Worm (Caenorhabditis elegans) whole organism, dauer: Measurements from ENCODE around the gene W09C2.7.
"Not testable (repeated sequence)": the region's sequence is repeated elsewhere in the genome, so short reads cannot be mapped to it uniquely, and the experiment has no call there.

Experiments
- unc-62 ChIP-seq: sonication (generic microtip); optimal IDR thresholded peaks from 2 replicates; lab custom pipeline; 2017; ENCODE audit warnings: missing biosample characterization, missing genetic modification reagents, missing genetic modification characterization

W09C2.7 gene

ce11 chrIV:9609095-9609494 lies 13.1 kb downstream of the W09C2.7 start:
- no peak for TF ChIP-seq unc-62 (GFP tag; lab: Kevin White, UChicago)

ce11 chrIV:9607945-9608344 lies 14.2 kb downstream of the W09C2.7 start:
- TF ChIP-seq unc-62 (GFP tag; lab: Kevin White, UChicago), result no peak

ce11 chrIV:9601595-9601994 lies 20.6 kb downstream of the W09C2.7 start, which contains the start of gene aat-1:
aat-1 (minus strand) TSS chrIV:9601695.
- TF ChIP-seq unc-62 (GFP tag; lab: Kevin White, UChicago), result no peak

ce11 chrIV:9595779-9596406 lies 26.3 kb downstream of the W09C2.7 start, which contains the start of the genes F27C8.3 and F27C8.2:
F27C8.3 (minus strand) TSS chrIV:9595879.
F27C8.2 (plus strand) TSS chrIV:9596356.
- not testable (repeated sequence) for TF ChIP-seq unc-62 (GFP tag; lab: Kevin White, UChicago)

DNA sequence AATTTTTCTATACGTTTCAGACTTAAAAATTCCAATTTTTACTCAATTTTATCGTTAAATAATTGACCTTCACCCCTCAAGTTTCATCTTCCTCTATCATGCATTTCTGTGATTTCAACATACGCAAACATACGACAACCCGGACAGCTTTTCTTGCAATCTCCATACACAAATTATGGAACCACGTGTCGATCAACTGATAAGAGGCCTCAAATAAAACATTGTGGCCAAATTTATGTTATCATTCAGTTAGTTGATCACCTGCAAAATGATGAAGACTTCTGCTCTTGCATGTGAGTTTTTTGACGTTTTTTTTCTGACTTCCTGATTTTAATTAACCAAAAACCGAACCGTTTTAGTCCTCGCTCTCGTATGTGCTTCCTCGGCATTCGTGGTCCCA lies 28.7 kb downstream of the W09C2.7 start, which contains the start of gene spp-18:
Gene spp-18, plus strand, starts transcription at position 257 of the 400 bp plus-strand sequence.
- TF ChIP-seq unc-62 (GFP tag; lab: Kevin White, UChicago), result no peak

ce11 chrIV:9592413-9592812 lies 29.8 kb downstream of the W09C2.7 start, which contains the start of gene pei-1:
pei-1 (minus strand) TSS chrIV:9592513.
- no peak for TF ChIP-seq unc-62 (GFP tag; lab: Kevin White, UChicago)

DNA sequence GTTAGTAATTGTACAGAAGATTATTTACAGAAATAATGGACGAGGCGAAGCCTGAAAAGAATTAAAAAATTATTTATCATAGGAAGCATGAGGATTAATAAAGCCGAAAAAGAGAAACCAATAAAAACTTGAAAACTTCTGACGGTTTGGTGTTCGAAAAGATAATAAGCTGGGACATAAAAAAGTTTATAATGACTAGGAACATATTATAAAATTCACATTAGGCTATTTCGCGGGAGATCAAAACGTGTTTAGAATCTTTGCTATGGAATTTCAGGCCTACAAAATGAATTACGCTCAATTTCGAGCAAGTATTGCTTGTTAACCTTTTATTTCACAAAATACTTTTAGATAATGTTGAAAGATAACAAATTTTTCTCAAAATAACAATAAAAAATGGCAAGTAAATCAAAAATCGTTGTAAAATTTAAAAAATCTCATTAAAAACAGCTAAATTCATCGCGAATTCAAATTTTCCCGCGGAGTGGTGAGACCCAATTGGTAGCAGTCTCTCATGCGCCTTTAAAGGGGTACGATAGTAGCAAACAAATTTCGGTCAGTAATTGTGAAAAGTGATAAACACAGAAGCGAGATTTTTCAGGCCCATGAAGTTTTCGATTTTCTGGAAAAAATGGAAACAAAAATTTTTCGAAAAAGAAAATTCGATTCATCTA lies 33.3 kb downstream of the W09C2.7 start, which contains the start of gene trcs-1:
Gene trcs-1, minus strand, starts transcription at position 51 of the 674 bp plus-strand sequence.
- no peak for TF ChIP-seq unc-62 (GFP tag; lab: Kevin White, UChicago)

ce11 chrIV:9584352-9584751 lies 37.8 kb downstream of the W09C2.7 start:
- TF ChIP-seq unc-62 (GFP tag; lab: Kevin White, UChicago), result no peak

DNA sequence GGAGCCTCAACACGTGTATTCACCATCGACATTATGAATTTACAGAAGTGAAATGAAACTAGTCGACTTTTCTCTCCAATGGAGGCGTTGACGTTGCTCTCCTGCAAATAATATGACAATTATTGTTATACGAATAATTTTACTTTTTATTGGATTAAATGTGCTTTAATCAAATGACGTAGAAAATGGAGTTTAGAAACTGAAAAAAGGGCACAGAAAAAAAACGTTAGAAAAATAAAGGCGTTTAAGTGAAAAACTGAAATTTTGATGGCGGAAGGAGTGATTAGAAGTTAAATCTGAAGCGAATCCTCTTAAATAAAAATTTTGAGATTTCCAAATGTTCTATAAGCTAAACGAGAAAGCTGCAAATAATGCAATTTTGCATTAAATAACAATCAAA lies 42.2 kb downstream of the W09C2.7 start, which contains the start of gene npr-2:
Gene npr-2, minus strand, starts transcription at position 101 of the 400 bp plus-strand sequence.
- TF ChIP-seq unc-62 (GFP tag; lab: Kevin White, UChicago), result no peak
